Fruit fly (Drosophila melanogaster): ENCODE measurements around the gene Dpm1.

The Dpm1 gene

DNA sequence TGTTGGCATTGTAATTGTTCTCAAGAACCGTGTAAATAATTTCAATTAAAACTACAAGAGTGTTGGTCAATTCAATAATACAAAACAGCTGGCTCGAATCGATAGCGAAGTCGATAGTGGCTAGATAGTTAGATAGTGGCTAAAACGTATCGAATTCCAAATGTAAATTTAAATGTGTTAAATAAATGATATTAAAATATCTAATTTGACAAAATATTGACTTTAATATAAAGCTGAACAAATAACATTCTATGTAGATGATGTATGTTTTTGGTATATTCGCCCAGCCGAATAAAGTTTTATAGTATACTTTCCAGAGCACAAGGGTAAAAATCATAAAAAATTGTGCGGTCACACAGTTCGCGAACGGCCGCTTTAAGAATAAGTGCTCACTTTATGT, at the start of gene Dpm1, which contains the start of gene CG10137:
Gene Dpm1, minus strand, starts transcription at position 53 of the 400 bp plus-strand sequence.
Gene CG10137, plus strand, starts transcription at position 371 of the 400 bp plus-strand sequence.
- no peak for TF ChIP-seq noc (tag; optimal IDR thresholded peaks at IDR 0.05)

DNA sequence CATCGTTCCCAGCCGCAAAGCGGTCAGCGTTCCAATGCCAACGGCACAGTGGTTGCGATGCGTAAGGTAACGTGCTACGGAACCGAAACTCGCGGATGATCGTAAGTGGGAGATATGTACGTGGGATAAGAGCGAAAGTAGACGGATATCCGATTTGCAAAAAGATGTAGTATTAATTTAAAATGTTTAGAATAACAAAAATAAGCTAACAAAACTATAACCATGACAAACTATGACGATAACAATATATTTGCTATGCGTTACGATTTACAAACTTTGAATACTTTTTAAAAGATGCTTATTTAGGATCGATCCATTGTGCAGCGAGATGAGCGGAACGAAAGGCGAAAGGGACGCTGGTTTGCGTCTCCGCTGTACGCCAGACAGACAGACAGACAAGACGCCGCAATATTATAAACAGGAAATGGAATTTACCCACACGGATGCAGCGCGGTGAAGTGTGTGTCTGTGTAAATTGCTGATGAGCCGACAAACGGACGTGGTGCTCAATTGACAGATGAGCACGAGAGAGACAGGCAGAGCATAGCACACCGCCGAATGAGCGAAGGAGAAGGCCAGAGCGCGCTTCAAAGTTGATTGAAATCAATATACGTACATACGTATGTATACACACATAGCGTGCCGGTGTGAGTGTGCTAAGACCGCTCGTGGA, 49.6 kb upstream of the Dpm1 start:
- peak; percentile 88 for TF ChIP-seq noc (tag; optimal IDR thresholded peaks at IDR 0.05)

DNA sequence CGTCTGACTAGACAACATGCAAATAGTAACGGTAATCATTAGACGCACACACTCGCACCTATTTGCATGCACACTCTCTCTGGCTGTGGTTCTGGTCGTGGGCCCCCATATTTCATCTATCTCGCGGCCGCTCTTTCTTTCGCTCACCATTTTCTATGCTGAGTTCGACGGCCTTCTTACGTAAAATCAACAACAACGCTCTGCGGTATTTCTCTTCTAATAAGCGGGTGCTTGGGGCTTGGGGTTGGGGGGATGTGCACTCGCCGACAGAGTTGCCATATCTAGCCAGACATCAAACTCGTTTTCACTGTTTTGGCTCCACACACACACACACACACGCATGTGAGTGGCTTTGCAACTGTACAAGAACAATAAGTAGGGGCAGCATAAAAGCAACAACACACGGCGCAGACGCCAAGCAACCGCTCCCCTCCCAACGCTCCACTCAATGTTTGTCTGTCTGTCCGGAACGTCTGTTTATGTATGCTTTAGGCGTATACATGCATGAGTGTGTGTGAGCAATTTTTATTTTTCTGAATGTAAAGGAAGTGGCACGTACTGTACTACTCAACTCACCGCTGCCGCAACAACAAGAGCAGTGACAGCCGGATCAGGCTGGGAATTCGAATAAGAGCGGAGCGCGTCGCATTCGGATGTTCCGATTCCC, 48.9 kb upstream of the Dpm1 start:
- TF ChIP-seq noc (tag; optimal IDR thresholded peaks at IDR 0.05): no peak

DNA sequence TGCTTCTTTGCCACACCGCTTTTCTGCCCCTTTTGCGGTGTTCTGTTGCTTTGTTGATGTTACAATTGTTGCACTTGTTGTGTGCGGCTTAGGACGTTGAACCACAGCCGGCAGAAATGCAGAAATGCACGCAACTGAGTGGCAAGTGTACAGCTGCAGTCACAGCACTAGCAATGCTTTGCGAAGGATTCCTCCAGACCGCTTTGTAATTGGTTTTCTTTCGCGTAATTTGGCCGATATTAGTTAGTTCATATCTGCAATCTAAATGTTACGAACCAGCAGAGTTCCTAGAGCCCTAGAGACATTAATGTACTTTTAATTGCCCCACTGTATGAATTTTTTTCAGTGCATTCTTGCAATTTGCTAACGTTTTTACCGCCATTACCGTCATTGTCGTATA, 48.2 kb upstream of the Dpm1 start:
- TF ChIP-seq noc (tag; optimal IDR thresholded peaks at IDR 0.05): no peak

DNA sequence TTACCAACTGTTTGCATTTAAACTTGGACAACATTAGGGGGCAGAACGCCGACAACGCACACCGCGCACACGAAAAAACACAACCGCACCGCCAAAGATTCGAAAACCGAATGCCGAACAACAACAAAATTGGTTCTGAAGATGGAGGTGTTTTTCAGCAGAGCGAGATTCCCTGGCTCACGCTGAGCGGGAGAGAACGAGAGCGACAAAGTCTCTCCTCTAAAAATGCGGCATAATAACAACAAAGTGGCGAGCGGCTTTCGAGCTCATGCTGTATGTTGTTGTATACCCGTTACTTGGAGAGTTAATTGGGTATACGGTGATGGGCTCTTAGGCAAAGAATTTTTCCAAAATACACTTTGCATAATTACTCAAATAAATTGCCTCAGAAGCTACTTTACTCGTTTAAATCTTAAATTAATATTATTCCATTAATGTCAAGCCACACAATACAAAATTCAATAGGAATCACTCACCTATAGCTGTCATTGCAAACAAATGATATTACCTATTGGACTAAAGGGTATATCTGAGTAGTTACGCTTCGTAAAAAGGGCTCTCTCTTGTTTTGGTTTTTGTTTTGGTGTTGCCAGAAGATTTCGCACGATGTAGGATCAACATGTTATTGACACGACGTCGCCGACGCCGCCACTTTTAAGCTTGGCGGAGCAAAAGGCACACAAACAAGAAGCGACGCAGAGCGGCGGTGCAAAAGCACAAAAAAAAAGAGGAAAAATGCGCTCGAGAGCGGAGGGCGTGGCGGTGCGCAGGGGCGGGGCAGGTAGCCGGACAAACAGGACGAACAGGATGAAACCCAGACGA, 46.5 kb upstream of the Dpm1 start:
- TF ChIP-seq noc (tag; optimal IDR thresholded peaks at IDR 0.05): peak; percentile 85

DNA sequence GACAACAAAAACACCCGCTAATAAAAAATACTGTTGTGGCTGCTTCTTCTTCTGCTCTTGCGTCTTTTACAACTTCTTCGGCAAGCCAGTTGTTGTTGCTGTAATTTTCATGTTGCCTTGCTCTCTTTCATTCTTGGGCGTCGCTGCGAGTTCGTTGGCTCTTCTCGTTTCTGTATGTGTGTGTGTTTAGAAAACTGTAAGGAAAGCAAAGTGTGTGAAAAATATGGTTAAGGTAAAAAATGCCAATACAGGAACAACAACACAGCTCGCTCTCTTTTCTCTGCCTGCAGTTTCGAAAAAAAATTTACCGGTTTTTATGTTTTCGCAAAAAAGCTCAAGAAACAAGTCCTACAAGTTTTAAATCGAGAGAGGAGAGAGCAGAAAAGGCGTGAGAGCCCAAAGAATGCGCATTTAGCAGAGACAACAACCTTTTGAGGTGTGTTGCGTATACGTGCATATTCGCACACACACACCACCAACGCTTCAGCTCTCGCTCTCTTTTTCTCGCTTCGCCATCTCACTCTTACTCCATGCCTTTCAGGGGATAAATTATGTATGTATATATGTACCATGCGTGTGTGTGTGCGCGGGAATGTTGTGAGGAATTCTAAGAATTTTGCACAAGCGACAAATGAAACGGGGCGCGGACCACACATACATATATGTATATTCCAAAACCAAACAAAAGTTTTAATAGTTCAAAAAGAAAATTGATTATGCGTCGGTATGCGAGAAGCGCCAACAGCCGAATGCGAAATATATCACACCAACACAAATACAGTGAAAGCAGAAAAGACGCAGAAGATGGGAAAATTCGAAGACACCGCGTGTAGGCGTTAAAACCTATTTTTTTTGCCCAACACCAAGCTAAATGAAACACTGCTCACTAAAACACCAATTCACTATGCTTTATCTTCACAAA, 45.7 kb upstream of the Dpm1 start:
- TF ChIP-seq noc (tag; optimal IDR thresholded peaks at IDR 0.05): no peak

DNA sequence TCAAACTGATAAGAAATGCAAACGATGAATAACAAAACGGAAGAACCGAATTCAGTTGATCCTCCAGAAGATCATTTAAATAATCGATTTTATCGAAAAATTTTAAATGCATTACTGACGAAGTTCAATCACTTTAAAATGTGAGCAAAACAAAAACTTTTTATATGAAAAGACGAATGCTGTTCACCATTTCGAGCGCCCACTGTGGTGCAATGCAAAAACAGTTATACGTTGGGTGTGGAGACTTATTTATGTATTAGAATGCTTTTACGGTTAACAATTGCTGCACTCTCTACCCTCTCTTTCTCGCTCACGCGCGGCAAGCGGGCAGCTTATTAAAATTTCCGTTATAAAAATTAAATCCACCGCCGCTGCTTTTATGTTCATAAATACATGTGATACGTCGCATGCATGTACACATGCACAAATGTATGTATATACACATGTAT, 44.7 kb upstream of the Dpm1 start:
- no peak for TF ChIP-seq noc (tag; optimal IDR thresholded peaks at IDR 0.05)

DNA sequence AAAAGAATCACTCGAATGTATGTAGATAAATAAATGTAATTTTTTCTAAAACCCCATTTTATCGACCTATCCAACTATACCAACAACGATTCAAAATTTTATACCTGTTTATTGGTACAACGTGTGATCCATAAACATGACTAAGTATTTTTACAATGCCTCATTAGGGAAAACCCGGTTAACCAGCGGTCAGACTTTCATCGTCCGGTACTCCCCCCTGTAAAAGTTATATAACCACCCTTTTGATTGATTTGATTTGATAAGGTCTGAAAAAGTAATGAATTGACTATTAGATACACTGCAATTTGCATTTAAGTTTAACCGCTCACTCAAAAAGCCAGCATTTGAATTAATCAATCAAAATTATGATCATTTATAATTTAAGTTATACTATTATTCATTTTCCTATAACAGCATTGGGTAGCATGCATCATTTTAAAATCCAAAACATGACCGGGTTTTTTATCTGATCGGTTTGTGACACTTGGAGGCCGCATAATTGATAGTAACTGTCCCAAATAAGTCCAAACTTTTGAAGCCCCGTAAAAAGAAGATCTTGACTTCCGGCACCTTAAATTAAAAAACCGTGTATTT, 41.2 kb upstream of the Dpm1 start:
- TF ChIP-seq noc (tag; optimal IDR thresholded peaks at IDR 0.05): no peak

DNA sequence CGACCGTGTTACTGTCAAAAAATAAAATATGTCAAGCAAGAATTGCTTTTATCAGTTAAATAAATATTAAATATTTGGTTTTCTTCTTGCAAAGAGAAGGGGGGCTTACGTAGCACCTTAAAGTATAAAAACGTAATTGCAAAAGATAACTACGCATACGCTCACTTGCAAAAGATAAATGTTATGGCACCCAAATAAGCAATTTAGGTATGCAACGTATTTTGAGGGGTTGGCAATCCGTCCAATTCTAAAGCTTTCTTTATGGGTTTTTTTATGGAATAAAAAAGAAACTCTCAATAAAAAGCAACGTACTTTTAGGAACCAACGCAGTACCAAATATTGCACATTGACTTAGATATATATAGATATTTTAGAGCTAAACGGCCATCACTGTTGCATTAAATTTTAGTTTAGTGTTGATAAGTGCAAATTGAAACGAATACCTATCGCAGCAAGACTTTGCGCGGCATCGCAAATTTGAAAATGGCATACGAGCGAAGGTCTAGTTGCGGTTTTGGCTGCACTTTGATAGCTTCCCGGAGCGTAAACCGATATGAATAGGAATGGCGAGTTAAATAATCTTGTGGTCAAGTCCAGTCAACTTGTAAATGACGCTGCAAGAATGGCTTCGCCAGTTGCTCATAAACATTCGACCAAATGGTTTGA, 39.2 kb upstream of the Dpm1 start, which contains the start of gene CG13077:
Gene CG13077, plus strand, starts transcription at position 631 of the 666 bp plus-strand sequence.
- TF ChIP-seq noc (tag; optimal IDR thresholded peaks at IDR 0.05): no peak

DNA sequence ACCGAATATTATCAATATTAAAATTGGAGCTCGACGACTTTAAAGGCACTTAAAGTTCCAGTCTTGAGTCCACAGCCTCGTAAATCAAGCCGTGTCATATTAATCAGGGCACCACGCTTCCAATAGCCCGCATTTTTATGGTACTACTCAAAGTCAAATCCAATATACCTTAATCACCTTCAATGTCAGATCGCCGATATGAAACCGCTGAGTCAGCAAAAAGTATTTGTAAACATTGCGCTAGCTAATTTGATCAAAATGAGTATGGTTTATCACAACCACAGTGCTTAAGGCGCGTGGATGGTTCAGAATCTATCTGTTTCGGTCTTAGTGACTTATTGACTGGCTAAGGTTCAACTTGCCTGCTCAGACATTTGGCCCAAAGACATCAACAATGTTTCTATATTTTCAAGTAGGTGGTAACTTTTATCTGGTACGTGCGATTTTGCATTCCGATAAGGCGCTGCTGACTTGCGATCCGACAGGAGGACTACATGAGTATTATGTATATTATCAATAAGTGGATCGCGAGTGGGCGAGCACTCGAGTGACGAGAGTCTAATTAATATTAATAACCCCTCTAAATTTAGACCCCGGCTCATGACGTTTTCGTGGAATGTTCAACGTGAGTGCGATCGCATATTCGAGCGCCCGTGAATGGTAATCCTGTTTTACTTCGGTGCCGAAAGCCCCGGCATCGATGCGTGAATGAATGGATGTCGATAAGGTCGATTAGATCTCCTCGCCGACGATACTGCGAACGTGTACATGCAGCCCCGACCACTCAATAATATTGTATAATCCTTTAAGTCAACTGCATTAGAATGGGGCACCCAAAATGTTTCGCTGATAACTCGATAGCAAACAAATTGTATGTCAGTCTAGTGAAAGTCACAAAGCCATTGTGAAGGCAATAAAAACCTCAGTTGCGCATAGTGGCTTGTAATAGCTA, 37.1 kb upstream of the Dpm1 start, which contains the start of gene CG13078:
Gene CG13078, plus strand, starts transcription at position 902 of the 952 bp plus-strand sequence.
- TF ChIP-seq noc (tag; optimal IDR thresholded peaks at IDR 0.05): peak; percentile 80

DNA sequence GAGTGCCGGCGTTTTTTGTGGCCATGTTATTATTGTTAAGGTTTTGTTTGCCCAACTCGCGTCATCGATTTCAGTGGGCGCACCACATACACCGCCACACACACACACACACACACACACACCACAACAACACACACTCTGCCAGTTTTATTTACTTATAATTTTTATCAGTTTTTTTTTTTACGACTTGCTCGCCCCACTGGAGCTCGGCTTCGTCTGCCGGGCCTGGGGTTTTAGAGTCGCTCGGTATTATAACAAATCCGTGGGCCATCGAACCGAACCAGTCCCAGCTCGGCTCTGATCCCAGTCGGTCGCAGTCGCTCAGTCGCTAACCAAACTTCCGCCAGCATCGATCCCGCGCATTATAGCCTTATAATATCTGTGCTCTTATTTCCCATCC, 23.2 kb upstream of the Dpm1 start:
- TF ChIP-seq noc (tag; optimal IDR thresholded peaks at IDR 0.05): no peak

DNA sequence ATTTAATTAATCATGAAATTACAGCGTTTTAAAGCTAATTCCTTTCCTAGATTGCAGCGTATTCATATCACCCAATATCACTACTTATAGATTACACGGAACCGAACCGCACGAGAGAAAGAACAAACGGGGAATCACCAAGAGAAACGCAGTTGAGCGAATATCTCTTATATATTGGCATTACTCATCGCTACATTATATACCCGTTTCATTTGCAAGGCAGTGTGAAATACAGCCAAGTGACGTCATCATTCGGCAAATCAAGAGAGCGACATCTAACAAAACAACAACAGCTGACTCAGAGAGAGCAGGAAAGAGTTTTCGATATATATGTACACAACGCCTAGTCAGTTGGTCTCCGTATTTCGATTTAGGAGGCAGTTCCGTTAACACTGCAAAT, 22.0 kb upstream of the Dpm1 start, which contains the start of gene Tep4:
Gene Tep4, plus strand, starts transcription at position 350 of the 400 bp plus-strand sequence.
- no peak for TF ChIP-seq noc (tag; optimal IDR thresholded peaks at IDR 0.05)
